Fruit fly (Drosophila melanogaster): ENCODE data around the gene CG1677.

CG1677 gene

dm6 chrX:7319053-7319702 is 86.4 kb downstream of the CG1677 start (continued):
- TF ChIP-seq CG31224 (GFP tag; IDR thresholded peaks at IDR 0.05): no peak
- TF ChIP-seq klu (GFP tag; IDR thresholded peaks at IDR 0.05): no peak
- peak; percentile 51 for TF ChIP-seq tx (GFP tag; optimal IDR thresholded peaks at IDR 0.05)
- TF ChIP-seq ap (GFP tag; IDR thresholded peaks at IDR 0.05): 0 out of 2 replicates have a peak, but pooled peaks have one; percentile 47
- no peak for TF ChIP-seq CG6272 (GFP tag; IDR thresholded peaks at IDR 0.05)
- TF ChIP-seq eve (GFP tag; optimal IDR thresholded peaks at IDR 0.05): peak; percentile 33 to 82
- TF ChIP-seq CG14710 (tag; optimal IDR thresholded peaks at IDR 0.05): peak; percentile 93
- peak; percentile 54 for TF ChIP-seq kah (GFP tag; optimal IDR thresholded peaks at IDR 0.05)
- no peak for TF ChIP-seq Hey (tag; optimal IDR thresholded peaks at IDR 0.05)
- TF ChIP-seq CG43689 (GFP tag; IDR thresholded peaks at IDR 0.05): no peak
- no peak for TF ChIP-seq aop (GFP tag; IDR thresholded peaks at IDR 0.05)
- no peak for TF ChIP-seq CG12769 (tag; optimal IDR thresholded peaks at IDR 0.05)
- peak; percentile 68; the same call in 2 of the 3 replicates for TF ChIP-seq CG11695 (GFP tag; IDR thresholded peaks at IDR 0.05)
- TF ChIP-seq nerfin-1 (tag; optimal IDR thresholded peaks at IDR 0.05): peak; percentile 79
- TF ChIP-seq Gsc (GFP tag; IDR thresholded peaks at IDR 0.05): peak; percentile 36; the same call in 1 of the 2 replicates
- TF ChIP-seq pros (GFP tag; optimal IDR thresholded peaks at IDR 0.05): peak; percentile 76
- peak; percentile 85 for TF ChIP-seq tio (GFP tag; optimal IDR thresholded peaks at IDR 0.05)
- no peak for TF ChIP-seq CG4328 (GFP tag; optimal IDR thresholded peaks at IDR 0.05)
- TF ChIP-seq Nf-YA (GFP tag; IDR thresholded peaks at IDR 0.05): no peak
- TF ChIP-seq Atf-2 (GFP tag; optimal IDR thresholded peaks at IDR 0.05): peak; percentile 72
- TF ChIP-seq sna (GFP tag; IDR thresholded peaks at IDR 0.05; ENCODE audit: partially characterized antibody): no peak
- peak; percentile 81 for TF ChIP-seq Xbp1 (GFP tag; optimal IDR thresholded peaks at IDR 0.05)
- peak; percentile 79 for TF ChIP-seq Asciz (GFP tag; optimal IDR thresholded peaks at IDR 0.05)
- TF ChIP-seq CG11504 (tag; optimal IDR thresholded peaks at IDR 0.05): peak; percentile 84
- TF ChIP-seq CG11085 (GFP tag; IDR thresholded peaks at IDR 0.05): no peak
- TF ChIP-seq vvl (GFP tag; IDR thresholded peaks at IDR 0.05): peak; percentile 77
- no peak for TF ChIP-seq NFAT (GFP tag; IDR thresholded peaks at IDR 0.05)
- no peak for TF ChIP-seq CG11456 (GFP tag; IDR thresholded peaks at IDR 0.05)
- TF ChIP-seq CG8944 (GFP tag; optimal IDR thresholded peaks at IDR 0.05): peak; percentile 48
- TF ChIP-seq Hmx (GFP tag; optimal IDR thresholded peaks at IDR 0.05): no peak
- peak; percentile 57 for TF ChIP-seq CG5180 (GFP tag; optimal IDR thresholded peaks at IDR 0.05)
- no peak for TF ChIP-seq bbx (GFP tag; IDR thresholded peaks at IDR 0.05; ENCODE audit: partially characterized antibody)
- no peak for TF ChIP-seq knrl (GFP tag; IDR thresholded peaks at IDR 0.05; ENCODE audit: partially characterized antibody)
- no peak for TF ChIP-seq Dip3 (GFP tag; optimal IDR thresholded peaks at IDR 0.05)
- TF ChIP-seq ems (GFP tag; optimal IDR thresholded peaks at IDR 0.05): peak; percentile 54
- TF ChIP-seq CG2202 (tag; optimal IDR thresholded peaks at IDR 0.05): peak; percentile 89
- no peak for TF ChIP-seq usp (GFP tag; optimal IDR thresholded peaks at IDR 0.05)
- TF ChIP-seq phol (tag; optimal IDR thresholded peaks at IDR 0.05): peak; percentile 93
- no peak for TF ChIP-seq Hr39 (optimal IDR thresholded peaks at IDR 0.05)
- no peak for TF ChIP-seq BtbVII (GFP tag; optimal IDR thresholded peaks at IDR 0.05)
- peak; percentile 80 for TF ChIP-seq CG13775 (GFP tag; optimal IDR thresholded peaks at IDR 0.05)
- TF ChIP-seq pzg (GFP tag; optimal IDR thresholded peaks at IDR 0.05): no peak
- peak; percentile 78 for TF ChIP-seq croc (GFP tag; conservative IDR thresholded peaks at IDR 0.05)
- no peak for TF ChIP-seq eyg (GFP tag; optimal IDR thresholded peaks at IDR 0.05)
- peak; percentile 9 for TF ChIP-seq Fer1 (GFP tag; optimal IDR thresholded peaks at IDR 0.05)
- TF ChIP-seq Lim3 (GFP tag; IDR thresholded peaks at IDR 0.05): no peak
- no peak for TF ChIP-seq al (GFP tag; IDR thresholded peaks at IDR 0.05)
- TF ChIP-seq CG9609 (GFP tag; optimal IDR thresholded peaks at IDR 0.05): peak; percentile 29
- TF ChIP-seq Sry-δ (GFP tag; optimal IDR thresholded peaks at IDR 0.05): peak; percentile 23
- peak; percentile 41 for TF ChIP-seq Elba2 (GFP tag; optimal IDR thresholded peaks at IDR 0.05)
- peak; percentile 71 for TF ChIP-seq chn (GFP tag; optimal IDR thresholded peaks at IDR 0.05)

Measured in whole organism, embryonic.